Fruit fly (Drosophila melanogaster) whole organism, larva: ENCODE results near the gene Aduk.

ENCODE experiments used
- noc ChIP-seq: fragments of 200-800 bp; sonication (Bioruptor generic); optimal IDR thresholded peaks from 3 replicates; lab custom pipeline; 2019; ENCODE audit warnings: missing biosample characterization, mild to moderate bottlenecking, missing genetic modification characterization, moderate library complexity

Gene Aduk

dm6 chr3R:9350561-9351379 lies 16.3 kb upstream of the Aduk start:
- no peak for TF ChIP-seq noc (tag; lab: Kevin White, UChicago)

- no peak for TF ChIP-seq noc (tag; lab: Kevin White, UChicago)
Measured at dm6 chr3R:9349267-9349820, 14.8 kb upstream of the Aduk start.

DNA sequence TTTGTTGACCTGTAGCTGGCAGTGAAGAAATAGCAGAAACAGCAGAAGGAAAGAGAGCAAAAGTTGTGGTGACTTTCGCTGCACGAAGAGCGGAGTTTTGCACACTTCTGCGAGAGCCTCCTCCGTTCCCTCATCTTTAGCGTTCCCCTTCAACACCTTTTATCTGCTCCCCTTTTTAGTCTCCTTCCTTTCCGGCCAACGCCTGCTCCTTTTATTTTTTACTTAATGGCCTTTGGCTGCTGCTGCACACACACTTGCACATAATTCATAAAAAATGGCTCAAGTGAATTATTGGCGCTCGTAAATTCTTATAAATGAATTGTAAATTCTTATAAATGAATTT lies 13.8 kb upstream of the Aduk start:
- no peak for TF ChIP-seq noc (tag; lab: Kevin White, UChicago)

DNA sequence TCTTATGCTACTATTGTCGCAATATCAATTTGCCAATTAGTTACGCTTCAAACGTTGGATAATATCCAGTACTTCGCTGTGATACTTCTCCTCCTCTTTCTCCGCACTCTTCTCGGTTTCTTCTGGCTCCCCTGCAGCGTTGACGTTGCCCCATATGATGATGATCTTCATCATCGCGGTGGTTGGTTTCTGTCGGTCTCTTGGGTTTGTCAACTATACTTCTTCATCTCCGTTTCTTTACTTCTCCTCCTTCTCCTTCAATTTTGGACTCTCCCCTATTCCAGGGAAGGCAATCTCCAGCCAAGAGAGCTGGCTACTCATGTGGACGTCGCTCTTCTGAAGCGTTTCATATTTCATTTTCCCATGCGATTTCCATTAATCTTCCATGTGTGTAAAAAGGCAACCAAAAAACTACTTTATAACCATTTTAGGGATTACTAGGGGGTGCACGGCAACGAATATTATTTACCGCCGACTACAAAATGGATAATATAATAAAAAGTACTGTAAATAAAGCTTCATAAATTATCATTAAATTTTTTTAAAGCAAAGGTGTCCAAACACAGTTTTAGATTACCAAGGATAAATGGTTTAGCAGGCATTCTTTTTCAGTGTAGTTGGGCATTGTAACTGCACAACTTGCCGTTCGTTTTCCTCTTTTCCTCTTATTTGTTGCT lies 13.3 kb upstream of the Aduk start:
- no peak for TF ChIP-seq noc (tag; lab: Kevin White, UChicago)

DNA sequence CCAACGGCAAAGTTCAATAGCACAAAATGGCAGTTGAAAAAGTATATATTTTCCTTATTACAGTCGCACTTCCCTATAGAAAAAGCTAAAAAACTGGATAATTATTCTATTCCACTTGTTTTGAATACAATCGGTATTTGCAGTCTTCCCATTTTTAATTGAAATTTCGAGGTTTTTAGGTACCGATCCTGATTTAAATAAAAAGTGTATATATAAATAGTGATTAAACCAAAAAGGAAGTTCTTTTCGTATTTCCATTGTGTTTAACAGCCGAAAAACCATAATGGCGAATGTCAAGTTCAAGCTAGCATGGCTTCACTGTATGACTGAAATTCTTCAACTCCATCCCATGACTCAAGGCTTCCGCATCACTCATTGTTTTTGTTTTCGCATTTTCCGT lies 12.0 kb upstream of the Aduk start:
- TF ChIP-seq noc (tag; lab: Kevin White, UChicago) = no peak

DNA sequence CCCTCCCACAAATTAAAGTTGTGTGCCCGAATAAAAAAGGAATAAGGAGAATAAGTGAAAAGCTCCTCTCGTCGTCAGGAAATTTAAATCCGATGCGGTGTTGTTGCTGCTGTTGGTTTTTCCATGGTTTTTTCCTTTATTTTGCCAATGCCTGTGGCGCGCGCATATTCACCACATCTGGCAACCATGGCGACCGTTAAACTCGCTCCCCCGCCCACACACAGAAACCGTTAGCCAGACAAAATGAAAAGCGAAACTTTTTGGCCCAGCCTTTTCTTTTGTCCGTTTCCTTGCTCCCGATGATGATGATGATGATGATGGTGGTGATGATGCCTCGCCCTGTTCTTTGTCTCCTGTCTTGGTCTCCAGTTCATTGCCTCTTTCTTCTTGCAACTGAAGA lies 11.4 kb upstream of the Aduk start:
- TF ChIP-seq noc (tag; lab: Kevin White, UChicago) = no peak

dm6 chr3R:9344791-9345208 lies 10.3 kb upstream of the Aduk start:
- peak; percentile 49 for TF ChIP-seq noc (tag; lab: Kevin White, UChicago)

DNA sequence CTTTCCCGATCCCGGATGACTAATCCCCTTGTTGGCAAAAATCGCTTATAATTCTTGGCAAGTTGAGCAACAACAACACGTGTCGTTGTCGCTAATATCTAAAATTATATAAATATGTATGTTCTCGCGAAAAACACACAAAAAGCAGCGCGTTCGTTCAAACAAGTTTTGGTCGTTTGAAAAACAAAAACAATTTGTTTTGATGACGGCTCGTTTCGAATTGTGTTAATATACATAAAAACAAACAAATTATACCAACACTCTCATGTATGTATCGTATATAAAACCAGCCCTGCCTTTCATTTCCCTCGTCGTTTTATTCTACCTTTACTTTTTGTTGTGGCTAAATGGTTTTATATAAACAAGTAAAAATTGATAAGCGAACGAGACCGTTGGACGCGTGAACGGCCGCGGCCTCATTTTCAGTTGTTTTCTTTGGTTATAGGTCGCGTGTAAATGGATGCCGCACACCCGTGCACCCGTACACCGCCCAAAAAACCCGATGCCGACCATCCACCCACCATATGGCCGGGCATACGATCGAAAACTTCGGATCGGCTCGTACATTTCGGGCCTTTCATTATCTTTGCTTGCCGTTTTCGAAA lies 9.8 kb upstream of the Aduk start:
- no peak for TF ChIP-seq noc (tag; lab: Kevin White, UChicago)

DNA sequence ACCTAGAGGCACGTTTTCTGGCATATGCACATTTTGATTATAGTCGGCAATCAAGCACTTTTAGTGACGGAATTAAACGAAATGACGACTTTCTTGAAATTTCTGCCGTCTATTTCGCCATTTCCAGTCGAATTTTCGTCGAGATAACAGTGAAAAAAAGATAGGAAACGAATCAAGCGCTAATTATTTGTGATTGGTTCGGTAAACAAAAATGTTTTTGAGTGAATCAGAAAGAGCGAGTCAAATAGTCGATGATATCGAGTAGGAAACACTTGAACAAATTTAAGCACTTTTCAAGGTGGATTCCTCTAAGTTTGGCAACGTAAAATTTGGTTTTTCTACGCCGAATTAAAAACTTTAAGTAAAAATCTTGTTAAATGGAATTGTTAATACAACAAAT lies 9.1 kb upstream of the Aduk start:
- TF ChIP-seq noc (tag; lab: Kevin White, UChicago) = no peak

dm6 chr3R:9343022-9343587 lies 8.6 kb upstream of the Aduk start:
- no peak for TF ChIP-seq noc (tag; lab: Kevin White, UChicago)

DNA sequence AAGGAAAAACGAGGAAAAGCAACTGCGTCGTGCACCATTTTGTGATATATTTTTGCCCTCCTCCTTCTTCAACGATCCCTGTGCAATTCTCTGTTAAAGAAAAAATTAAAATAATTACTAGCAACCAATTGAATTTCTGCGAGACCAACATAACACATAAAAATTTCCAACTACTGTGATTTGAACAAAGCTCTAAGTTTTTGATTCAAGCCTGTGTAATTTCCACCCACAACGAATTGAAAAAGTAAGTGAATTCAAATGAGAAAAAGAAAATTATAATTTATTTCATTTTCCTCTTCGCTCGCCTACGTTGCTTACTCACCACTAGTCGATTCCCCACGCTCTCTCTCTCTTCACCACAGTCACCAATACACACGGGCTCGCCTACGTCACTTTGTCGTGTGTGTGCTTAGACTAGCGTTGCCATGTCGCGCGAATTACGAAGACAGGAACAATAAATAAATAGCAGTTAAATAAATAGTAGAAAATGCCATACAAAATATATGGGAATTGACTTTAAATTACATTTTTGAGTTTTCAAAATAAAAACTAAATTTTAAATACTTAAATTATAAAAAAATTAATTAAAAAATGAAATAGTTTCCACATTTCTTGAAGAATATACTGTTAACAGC lies 7.9 kb upstream of the Aduk start:
- TF ChIP-seq noc (tag; lab: Kevin White, UChicago) = peak; percentile 78

DNA sequence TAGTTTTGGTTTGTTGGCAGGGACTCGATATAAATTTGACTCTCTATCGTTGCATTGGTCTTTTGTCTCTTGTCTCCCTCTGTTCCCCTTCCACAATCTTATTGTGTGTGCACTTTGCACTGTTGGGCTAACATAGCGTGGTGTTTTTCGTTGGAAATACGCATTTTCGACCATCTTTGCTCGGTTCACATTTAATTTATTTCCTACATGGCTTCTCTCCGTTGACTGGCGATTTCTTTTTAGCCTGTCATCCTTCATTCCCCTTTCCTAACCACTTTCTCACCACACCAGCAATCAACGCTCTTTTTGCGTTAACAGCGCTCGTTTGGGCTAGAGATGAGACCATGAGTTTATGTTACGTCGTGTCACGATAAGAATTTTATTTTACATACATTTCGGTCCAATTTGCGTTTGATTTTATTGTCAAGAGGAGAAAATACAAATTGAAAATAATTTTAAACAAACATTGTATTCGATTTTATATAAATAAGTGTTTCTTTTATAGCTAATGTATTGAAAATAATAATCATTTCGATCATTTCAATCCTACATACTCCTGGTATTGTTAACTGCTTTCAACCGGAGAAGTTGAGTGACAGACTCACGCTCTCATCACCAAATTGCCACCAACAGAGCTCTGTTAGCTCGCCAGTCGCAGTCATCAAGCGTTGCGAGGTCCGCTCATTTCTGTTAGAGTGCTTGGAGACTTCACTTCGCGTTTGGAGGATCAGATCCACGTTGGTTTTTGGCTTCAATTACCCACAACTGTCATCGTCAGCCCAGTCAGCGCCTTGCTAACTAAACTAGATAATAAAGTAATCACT lies 6.9 kb upstream of the Aduk start:
- TF ChIP-seq noc (tag; lab: Kevin White, UChicago) = peak; percentile 93

DNA sequence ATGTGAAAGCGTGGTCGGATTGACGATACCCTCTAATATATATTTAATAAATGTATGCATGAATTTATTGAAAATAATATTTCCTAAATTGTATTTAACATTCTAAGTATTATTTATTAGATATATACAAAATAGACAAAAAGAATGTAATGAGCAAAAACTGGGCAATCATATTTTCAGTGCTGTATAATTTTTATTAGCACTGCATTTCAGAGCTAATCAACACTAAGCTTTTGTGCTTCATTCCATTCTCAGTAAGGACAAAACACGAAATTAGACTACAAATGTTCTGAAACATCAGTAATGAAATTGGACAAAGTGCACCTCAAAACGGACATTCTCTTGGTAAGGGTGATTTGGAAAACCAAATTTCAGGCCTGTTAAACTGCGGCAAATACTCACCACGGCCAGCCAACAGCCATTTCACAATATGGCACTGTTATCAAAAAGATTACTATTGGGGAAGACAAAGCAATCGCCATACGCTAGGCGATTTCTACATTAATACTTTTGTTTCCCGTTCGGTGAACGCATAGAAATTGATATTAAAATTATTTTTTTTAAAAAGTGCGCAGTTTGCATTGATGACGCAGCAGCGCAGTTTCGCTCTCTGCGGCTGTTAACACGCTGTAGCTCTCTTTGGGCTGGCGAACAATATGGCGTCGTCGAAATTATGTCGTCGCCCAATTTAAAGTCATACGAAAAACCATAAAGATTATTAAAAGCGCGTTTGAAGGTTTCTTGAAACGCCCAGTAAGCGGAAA lies 6.1 kb upstream of the Aduk start:
- peak; percentile 95 for TF ChIP-seq noc (tag; lab: Kevin White, UChicago)

dm6 chr3R:9340076-9340315 lies 5.5 kb upstream of the Aduk start, which contains the start of gene drn:
TSS of gene drn (plus strand) at chr3R:9340216.
- no peak for TF ChIP-seq noc (tag; lab: Kevin White, UChicago)
